Fruit fly (Drosophila melanogaster): ENCODE measurements around the gene Rab40.

dm6 chrX:12434604-12435003 is 28.3 kb downstream of the Rab40 start:
- TF ChIP-seq Pif1B (GFP tag; optimal IDR thresholded peaks at IDR 0.05) (no peak), D1 (tag; optimal IDR thresholded peaks at IDR 0.05) (no peak), CG34367 (tag; optimal IDR thresholded peaks at IDR 0.05) (no peak), CG13204 (GFP tag; optimal IDR thresholded peaks at IDR 0.05) (no peak), Ets98B (GFP tag; IDR thresholded peaks at IDR 0.05) (no peak), fd96Ca (GFP tag; IDR thresholded peaks at IDR 0.05) (no peak), CG32121 (GFP tag; IDR thresholded peaks at IDR 0.05) (no peak), gl (tag; optimal IDR thresholded peaks at IDR 0.05) (no peak)
